Fruit fly (Drosophila melanogaster): ENCODE data around the gene CG7202.
A peak's percentile ranks its signal among the peaks of the same experiment; 100 is the strongest.

Gene CG7202

DNA sequence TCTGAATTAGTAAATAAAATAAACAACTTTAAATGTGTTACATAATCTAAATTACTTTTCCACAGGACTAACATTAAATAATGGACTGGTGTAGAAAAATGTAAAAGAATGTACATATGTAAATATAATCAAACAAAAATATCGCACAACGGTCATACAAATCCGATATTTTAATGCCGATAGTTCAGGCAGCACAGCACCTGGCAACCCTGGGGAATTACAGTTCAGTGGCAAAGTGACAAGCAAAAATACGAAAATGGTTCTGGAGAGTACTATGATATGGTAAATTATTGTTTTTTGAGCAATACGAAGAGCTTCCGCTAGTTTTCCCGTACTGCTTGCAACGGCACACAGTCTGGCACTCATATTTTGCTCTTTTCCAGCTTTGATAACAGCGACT is 44.3 kb upstream of the CG7202 start, which contains the start of gene Rpn10:
Gene Rpn10 (plus strand): TSS at position 144 of the 400 bp plus-strand sequence.
- TF ChIP-seq fru (GFP tag; optimal IDR thresholded peaks at IDR 0.05) (no peak), N (GFP tag; optimal IDR thresholded peaks at IDR 0.05) (no peak), sv (GFP tag; optimal IDR thresholded peaks at IDR 0.05) (no peak), Rel (GFP tag; optimal IDR thresholded peaks at IDR 0.05) (no peak), Rel (tag; optimal IDR thresholded peaks at IDR 0.05) (peak; percentile 73), GATAd (GFP tag; optimal IDR thresholded peaks at IDR 0.05) (no peak), h (GFP tag; optimal IDR thresholded peaks at IDR 0.05) (no peak), Hnf4 (GFP tag; optimal IDR thresholded peaks at IDR 0.05) (peak; percentile 57), lola (GFP tag; optimal IDR thresholded peaks at IDR 0.05) (no peak), CrebA (GFP tag; optimal IDR thresholded peaks at IDR 0.05; ENCODE audit: borderline replicate concordance) (no peak), ey (GFP tag; optimal IDR thresholded peaks at IDR 0.05) (peak; percentile 2), Jra (GFP tag; optimal IDR thresholded peaks at IDR 0.05) (peak; percentile 31), tai (GFP tag; optimal IDR thresholded peaks at IDR 0.05) (peak; percentile 75), Hr78 (GFP tag; optimal IDR thresholded peaks at IDR 0.05) (no peak), Hr83 (GFP tag; optimal IDR thresholded peaks at IDR 0.05; ENCODE audit: poor library complexity, severe bottlenecking) (peak; percentile 61)

- TF ChIP-seq Hnf4 (GFP tag; optimal IDR thresholded peaks at IDR 0.05) (no peak), Jra (GFP tag; optimal IDR thresholded peaks at IDR 0.05) (no peak), Hr83 (GFP tag; optimal IDR thresholded peaks at IDR 0.05; ENCODE audit: poor library complexity, severe bottlenecking) (no peak), tai (GFP tag; optimal IDR thresholded peaks at IDR 0.05) (no peak), CrebA (GFP tag; optimal IDR thresholded peaks at IDR 0.05; ENCODE audit: borderline replicate concordance) (no peak), ey (GFP tag; optimal IDR thresholded peaks at IDR 0.05) (no peak)
These were observed 41.8 kb upstream of the CG7202 start, which contains the start of gene ppk5 for dm6 chr3L:21534360-21534759. TSS of gene ppk5 (plus strand) at chr3L:21534660.

dm6 chr3L:21533270-21533948 is 40.8 kb upstream of the CG7202 start, which contains the start of gene Mkrn1:
TSS of gene Mkrn1 (minus strand) at chr3L:21533713.
- TF ChIP-seq GATAd (GFP tag; optimal IDR thresholded peaks at IDR 0.05) (no peak), Rel (GFP tag; optimal IDR thresholded peaks at IDR 0.05) (no peak), Rel (tag; optimal IDR thresholded peaks at IDR 0.05) (peak; percentile 41)

- no peak for TF ChIP-seq jim (GFP tag; optimal IDR thresholded peaks at IDR 0.05)
- TF ChIP-seq Hr78 (GFP tag; optimal IDR thresholded peaks at IDR 0.05), result no peak
- no peak for TF ChIP-seq GATAd (GFP tag; optimal IDR thresholded peaks at IDR 0.05)
- TF ChIP-seq sage (GFP tag; optimal IDR thresholded peaks at IDR 0.05), result no peak
- TF ChIP-seq rgr (GFP tag; optimal IDR thresholded peaks at IDR 0.05), result no peak
- TF ChIP-seq brk (GFP tag; optimal IDR thresholded peaks at IDR 0.05), result peak; percentile 21
These were observed 36.5 kb upstream of the CG7202 start, which contains the start of gene Arv1 for dm6 chr3L:21529108-21529507. TSS of gene Arv1 (minus strand) at chr3L:21529333.

DNA sequence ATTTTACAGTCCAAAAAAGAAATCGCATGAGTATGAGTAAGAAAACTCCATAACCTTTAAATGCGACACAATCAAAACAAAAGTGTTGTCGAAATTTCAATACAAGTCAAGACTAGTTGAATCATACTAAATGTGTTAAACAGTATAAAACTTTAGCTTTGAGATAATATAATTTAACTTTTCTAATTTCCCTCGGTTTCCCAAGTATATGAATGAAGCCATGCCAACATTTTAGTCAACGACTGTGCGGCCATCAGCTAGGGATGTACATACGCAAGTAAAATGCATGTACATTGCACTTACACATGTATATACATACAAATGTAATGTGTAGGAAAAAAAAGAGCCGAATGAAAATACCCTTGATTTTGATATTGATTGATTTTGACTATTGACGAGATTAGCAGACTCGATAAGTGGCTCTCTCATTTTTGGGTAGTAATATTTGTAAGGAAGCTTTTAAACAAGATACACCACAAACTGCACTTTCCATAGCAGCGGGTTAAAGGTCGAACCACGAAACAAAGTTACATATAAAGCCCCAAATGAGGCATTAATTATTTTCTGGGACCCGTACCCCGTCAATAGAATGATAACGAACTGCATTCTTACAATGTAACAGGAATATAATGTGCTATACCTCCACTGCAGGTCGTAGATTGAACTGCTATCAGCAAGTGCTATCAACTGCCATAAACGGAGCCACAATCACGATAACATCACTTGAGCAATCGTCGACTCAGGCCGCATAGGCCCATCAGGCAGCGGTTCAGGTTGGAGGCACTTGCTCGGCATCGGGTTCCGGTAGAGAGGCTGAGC is 31.7 kb upstream of the CG7202 start:
- TF ChIP-seq Abd-B (GFP tag; optimal IDR thresholded peaks at IDR 0.05) (no peak), foxo (GFP tag; optimal IDR thresholded peaks at IDR 0.05) (no peak), fru (GFP tag; optimal IDR thresholded peaks at IDR 0.05) (no peak), OdsH (GFP tag; optimal IDR thresholded peaks at IDR 0.05) (peak; percentile 19), CrebA (GFP tag; optimal IDR thresholded peaks at IDR 0.05; ENCODE audit: borderline replicate concordance) (no peak), N (GFP tag; optimal IDR thresholded peaks at IDR 0.05) (no peak), Myc (optimal IDR thresholded peaks at IDR 0.05) (no peak), sage (GFP tag; optimal IDR thresholded peaks at IDR 0.05) (peak; percentile 47), br (GFP tag; optimal IDR thresholded peaks at IDR 0.05) (no peak), psq (GFP tag; optimal IDR thresholded peaks at IDR 0.05) (peak; percentile 15), Hr83 (GFP tag; optimal IDR thresholded peaks at IDR 0.05; ENCODE audit: poor library complexity, severe bottlenecking) (no peak), dsf (GFP tag; optimal IDR thresholded peaks at IDR 0.05; ENCODE audit: borderline replicate concordance) (no peak), Dif (GFP tag; optimal IDR thresholded peaks at IDR 0.05; ENCODE audit: partially characterized antibody) (no peak), Rel (GFP tag; optimal IDR thresholded peaks at IDR 0.05) (no peak), Rel (tag; optimal IDR thresholded peaks at IDR 0.05) (no peak), woc (GFP tag; optimal IDR thresholded peaks at IDR 0.05) (no peak), Hnf4 (GFP tag; optimal IDR thresholded peaks at IDR 0.05) (peak; percentile 34)

Data from whole organism, wandering third instar larva.